Fruit fly (Drosophila melanogaster) whole organism, wandering third instar larva: ENCODE data around the gene CG15011.
A peak's percentile ranks its signal among the peaks of the same experiment; 100 is the strongest.

Experiments
- Abd-B ChIP-seq: fragments of >200 bp; optimal IDR thresholded peaks from 2 replicates; lab custom pipeline; 2017; ENCODE audit warnings: missing biosample characterization, missing genetic modification characterization
- CG32264 ChIP-seq: fragments of 200-800 bp; sonication (Bioruptor generic); optimal IDR thresholded peaks from 2 replicates; lab custom pipeline; 2016; ENCODE audit warnings: missing biosample characterization, missing genetic modification characterization
- CG9705 ChIP-seq: fragments of 200-800 bp; sonication (Bioruptor generic); optimal IDR thresholded peaks from 2 replicates; lab custom pipeline; 2018; ENCODE audit warnings: missing biosample characterization, mild to moderate bottlenecking, missing genetic modification characterization
- CrebA ChIP-seq: fragments of 200-800 bp; sonication (Bioruptor generic); optimal IDR thresholded peaks from 2 replicates; lab custom pipeline; 2016; ENCODE audit warnings: missing biosample characterization, mild to moderate bottlenecking, missing genetic modification characterization, borderline replicate concordance
- Dif ChIP-seq: fragments of 200-275, 200-300 bp; sonication (Bioruptor generic); optimal IDR thresholded peaks from 2 replicates; lab custom pipeline; 2018; ENCODE audit warnings: missing biosample characterization, missing genetic modification characterization; ENCODE audit not compliant: partially characterized antibody
- GATAd ChIP-seq: sonication (Bioruptor generic); optimal IDR thresholded peaks from 2 replicates; lab custom pipeline; 2016; ENCODE audit warnings: missing biosample characterization, missing genetic modification characterization
- HLH106 ChIP-seq: fragments of 200-800 bp; optimal IDR thresholded peaks from 3 replicates; lab custom pipeline; 2019; ENCODE audit warnings: missing biosample characterization, mild to moderate bottlenecking, missing genetic modification characterization, moderate library complexity
- Jra ChIP-seq: sonication (Bioruptor generic); optimal IDR thresholded peaks from 2 replicates; lab custom pipeline; 2016; ENCODE audit warnings: missing biosample characterization, missing genetic modification characterization
- Myc ChIP-seq: fragments of >200 bp; optimal IDR thresholded peaks from 2 replicates; lab custom pipeline; 2017
- N ChIP-seq: fragments of >200 bp; optimal IDR thresholded peaks from 2 replicates; lab custom pipeline; 2018; ENCODE audit warnings: missing biosample characterization, missing external identifiers, missing genetic modification characterization
- OdsH ChIP-seq: fragments of 200-800 bp; sonication (Bioruptor generic); optimal IDR thresholded peaks from 2 replicates; lab custom pipeline; 2016; ENCODE audit warnings: missing biosample characterization, mild to moderate bottlenecking, missing genetic modification characterization
- Rel ChIP-seq, 2 experiments: fragments of 200-800 bp; sonication (Bioruptor generic) in 1 of 2; optimal IDR thresholded peaks; 2 replicates in 1 of 2; 3 replicates in 1 of 2; lab custom pipeline; 2016 to 2019; ENCODE audit warnings: mild to moderate bottlenecking in 2 of 2, missing biosample characterization in 2 of 2, missing genetic modification characterization in 2 of 2, moderate library complexity in 1 of 2
- Sp1 ChIP-seq: fragments of 200-800 bp; sonication (Bioruptor generic); optimal IDR thresholded peaks from 3 replicates; lab custom pipeline; 2019; ENCODE audit warnings: missing biosample characterization, mild to moderate bottlenecking, missing genetic modification characterization, moderate library complexity
- Vsx2 ChIP-seq: fragments of 200-300, 225-300 bp; sonication (Bioruptor generic); optimal IDR thresholded peaks from 2 replicates; lab custom pipeline; 2018; ENCODE audit warnings: missing biosample characterization, missing genetic modification characterization; ENCODE audit not compliant: partially characterized antibody
- br ChIP-seq: fragments of 200-800 bp; sonication (Bioruptor generic); optimal IDR thresholded peaks from 2 replicates; lab custom pipeline; 2016; ENCODE audit warnings: missing biosample characterization, missing genetic modification characterization
- brk ChIP-seq: fragments of 200-800 bp; sonication (Bioruptor generic); optimal IDR thresholded peaks from 2 replicates; lab custom pipeline; 2016; ENCODE audit warnings: missing biosample characterization, mild to moderate bottlenecking, missing genetic modification characterization
- dl ChIP-seq, 2 experiments: fragments of 175-275, 200-275 bp in 1 of 2; fragments of 200-275 bp in 1 of 2; sonication (Bioruptor generic); optimal IDR thresholded peaks; lab custom pipeline; 2018; ENCODE audit warnings: mild to moderate bottlenecking in 2 of 2, missing biosample characterization in 2 of 2, missing genetic modification characterization in 2 of 2, moderate library complexity in 2 of 2; ENCODE audit not compliant: partially characterized antibody in 2 of 2, insufficient read depth in 1 of 2
- dmrt93B ChIP-seq: fragments of 200-800 bp; sonication (Bioruptor generic); optimal IDR thresholded peaks from 2 replicates; lab custom pipeline; 2018; ENCODE audit warnings: missing biosample characterization, mild to moderate bottlenecking, missing genetic modification characterization
- dsf ChIP-seq: sonication (Bioruptor generic); optimal IDR thresholded peaks from 2 replicates; lab custom pipeline; 2016; ENCODE audit warnings: missing biosample characterization, missing genetic modification characterization, borderline replicate concordance
- foxo ChIP-seq, 2 experiments: fragments of 200-800 bp; sonication (Bioruptor generic); optimal IDR thresholded peaks; 2 replicates in 1 of 2; 3 replicates in 1 of 2; lab custom pipeline; 2016 to 2017; ENCODE audit warnings: missing biosample characterization in 2 of 2, missing genetic modification characterization in 2 of 2
- fru ChIP-seq: fragments of 200-800 bp; sonication (Bioruptor generic); optimal IDR thresholded peaks from 3 replicates; lab custom pipeline; 2016; ENCODE audit warnings: missing biosample characterization, mild to moderate bottlenecking, missing genetic modification characterization
- h ChIP-seq: fragments of 200-800 bp; sonication (Bioruptor generic); optimal IDR thresholded peaks from 3 replicates; lab custom pipeline; 2016; ENCODE audit warnings: missing biosample characterization, mild to moderate bottlenecking, missing genetic modification characterization
- jim ChIP-seq: fragments of 175-275, 200-325 bp; sonication (Bioruptor generic); optimal IDR thresholded peaks from 2 replicates; lab custom pipeline; 2016; ENCODE audit warnings: missing biosample characterization, mild to moderate bottlenecking, missing genetic modification characterization
- lola ChIP-seq: fragments of >200 bp; optimal IDR thresholded peaks from 2 replicates; lab custom pipeline; 2017; ENCODE audit warnings: missing biosample characterization, missing genetic modification characterization
- pan ChIP-seq: fragments of >200 bp; optimal IDR thresholded peaks from 2 replicates; lab custom pipeline; 2017
- psq ChIP-seq: fragments of 200-800 bp; sonication (Bioruptor generic); optimal IDR thresholded peaks from 3 replicates; lab custom pipeline; 2017; ENCODE audit warnings: missing biosample characterization, mild to moderate bottlenecking, missing genetic modification characterization, moderate library complexity
- rgr ChIP-seq: fragments of 200-800 bp; sonication (Bioruptor generic); optimal IDR thresholded peaks from 3 replicates; lab custom pipeline; 2016; ENCODE audit warnings: missing biosample characterization, mild to moderate bottlenecking, missing genetic modification characterization
- tai ChIP-seq: sonication (Bioruptor generic); optimal IDR thresholded peaks from 2 replicates; lab custom pipeline; 2016; ENCODE audit warnings: missing biosample characterization, missing genetic modification characterization
- woc ChIP-seq: sonication (Bioruptor generic); optimal IDR thresholded peaks from 2 replicates; lab custom pipeline; 2016; ENCODE audit warnings: missing biosample characterization, mild to moderate bottlenecking, missing genetic modification characterization

The CG15011 gene

DNA sequence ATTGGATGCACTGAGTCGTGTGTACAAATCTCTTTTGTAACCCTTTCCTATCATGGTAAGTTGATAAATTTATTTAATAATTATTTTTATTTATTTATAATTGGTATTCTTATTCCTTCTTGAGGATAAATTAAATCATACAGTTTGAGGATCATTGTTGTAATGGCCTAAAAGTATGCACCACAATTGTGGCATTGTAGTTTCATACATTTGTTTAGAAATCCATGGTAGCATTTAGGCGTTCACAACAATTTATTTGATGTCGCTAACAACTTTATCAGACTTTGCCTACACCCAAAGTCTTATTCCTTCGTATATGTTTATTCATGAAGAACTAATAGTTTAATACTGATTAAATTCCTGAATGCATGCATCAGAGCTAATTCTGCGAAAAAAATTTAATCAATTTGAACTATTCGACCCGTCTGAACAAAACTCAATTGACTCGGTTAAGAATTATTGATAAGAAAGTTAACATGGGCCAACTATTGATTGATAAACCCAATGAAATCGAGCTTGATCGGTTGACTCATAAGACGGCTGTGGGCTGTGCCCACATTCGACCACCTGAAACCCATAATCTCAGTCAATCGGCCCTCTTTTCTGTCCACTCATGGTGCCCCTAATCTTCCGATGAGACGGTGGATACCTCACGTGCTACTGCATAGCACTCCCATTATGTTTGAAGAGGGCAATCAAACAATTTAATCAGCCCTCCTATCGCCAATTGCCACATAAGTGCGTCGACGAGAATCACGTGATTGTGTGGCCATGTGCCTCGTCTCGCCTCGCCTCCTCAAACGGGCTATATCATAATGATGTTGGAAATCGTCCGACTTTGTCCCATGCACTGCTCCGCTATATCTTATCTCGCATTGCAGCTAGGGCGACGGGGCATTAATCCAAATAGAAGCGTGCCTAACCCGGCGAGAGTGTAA lies 39.4 kb downstream of the CG15011 start:
- TF ChIP-seq GATAd (GFP tag; lab: Kevin White, UChicago) (no peak), foxo (GFP tag; optimal IDR thresholded peaks at IDR 0.05; lab: Kevin White, UChicago) (no peak), N (GFP tag; lab: Kevin White, UChicago) (peak; percentile 41), h (GFP tag; lab: Kevin White, UChicago) (peak; percentile 61), Vsx2 (GFP tag; lab: Kevin White, UChicago) (peak; percentile 58), br (GFP tag; lab: Kevin White, UChicago) (no peak), Myc (peak; percentile 95), HLH106 (no peak), Rel (GFP tag; optimal IDR thresholded peaks at IDR 0.05; lab: Kevin White, UChicago) (no peak), Rel (tag; optimal IDR thresholded peaks at IDR 0.05; lab: Kevin White, UChicago) (no peak)

DNA sequence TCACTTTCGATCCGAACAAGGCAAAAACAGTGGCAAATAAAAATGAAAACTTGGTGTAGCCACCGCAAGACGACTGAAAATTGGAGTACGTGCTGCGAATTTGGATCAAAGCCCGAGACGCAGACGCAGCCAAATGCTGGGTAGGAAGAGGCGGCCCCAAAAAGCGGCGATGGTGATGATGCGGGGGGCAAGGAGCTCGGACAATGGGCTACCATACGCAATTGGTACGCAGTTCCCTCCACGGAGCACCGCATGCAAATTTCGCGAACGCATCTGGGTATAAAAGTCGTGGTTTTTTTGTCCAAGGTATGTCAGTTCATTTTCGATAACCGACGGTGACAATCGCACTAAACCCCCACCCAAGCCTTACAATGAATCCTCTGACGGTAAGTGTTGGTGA lies 43.9 kb downstream of the CG15011 start, which contains the start of gene Cpr64Ad:
TSS of gene Cpr64Ad (plus strand) at position 301 of the 400 bp plus-strand sequence.
- TF ChIP-seq psq (no peak), tai (GFP tag; lab: Kevin White, UChicago) (no peak), Sp1 (GFP tag; lab: Kevin White, UChicago) (no peak), jim (GFP tag; lab: Kevin White, UChicago) (no peak), CG32264 (GFP tag; lab: Kevin White, UChicago) (no peak), dsf (GFP tag; lab: Kevin White, UChicago) (no peak), Myc (no peak), GATAd (GFP tag; lab: Kevin White, UChicago) (no peak), OdsH (GFP tag; lab: Kevin White, UChicago) (no peak), pan (no peak), dl (GFP tag; optimal IDR thresholded peaks at IDR 0.05; lab: Kevin White, UChicago; ENCODE audit: insufficient read depth in 1 of 2, partially characterized antibody in 2 of 2) (no peak), Abd-B (GFP tag; lab: Kevin White, UChicago) (no peak), brk (GFP tag; lab: Kevin White, UChicago) (no peak), dmrt93B (no peak)

DNA sequence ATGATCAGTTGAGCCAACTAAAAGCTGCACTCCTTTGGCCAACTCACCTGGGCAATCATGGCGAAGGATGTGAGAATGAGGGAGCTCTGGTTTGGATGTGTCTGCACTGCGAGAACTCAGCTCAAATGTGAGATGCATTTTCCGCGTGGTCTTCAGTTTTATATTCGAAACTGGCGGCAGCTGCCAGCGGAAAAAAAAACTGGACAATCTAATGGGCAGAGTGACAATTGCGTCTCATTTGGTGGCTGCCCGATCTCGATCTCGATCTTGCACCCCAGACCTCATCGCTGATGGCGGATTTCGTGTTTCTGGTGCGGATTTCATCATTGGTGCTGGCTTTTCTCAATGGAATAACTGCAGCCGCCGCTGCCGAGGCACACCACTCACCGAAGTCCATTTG lies 46.1 kb downstream of the CG15011 start, which contains the start of gene Cpr64Ac:
TSS of gene Cpr64Ac (minus strand) at position 101 of the 400 bp plus-strand sequence.
- TF ChIP-seq dsf (GFP tag; lab: Kevin White, UChicago): no peak
- TF ChIP-seq CG9705 (GFP tag; lab: Kevin White, UChicago): no peak
- TF ChIP-seq OdsH (GFP tag; lab: Kevin White, UChicago): no peak
- no peak for TF ChIP-seq Jra (GFP tag; lab: Kevin White, UChicago)
- no peak for TF ChIP-seq Sp1 (GFP tag; lab: Kevin White, UChicago)
- no peak for TF ChIP-seq tai (GFP tag; lab: Kevin White, UChicago)
- no peak for TF ChIP-seq Myc
- no peak for TF ChIP-seq fru (GFP tag; lab: Kevin White, UChicago)

DNA sequence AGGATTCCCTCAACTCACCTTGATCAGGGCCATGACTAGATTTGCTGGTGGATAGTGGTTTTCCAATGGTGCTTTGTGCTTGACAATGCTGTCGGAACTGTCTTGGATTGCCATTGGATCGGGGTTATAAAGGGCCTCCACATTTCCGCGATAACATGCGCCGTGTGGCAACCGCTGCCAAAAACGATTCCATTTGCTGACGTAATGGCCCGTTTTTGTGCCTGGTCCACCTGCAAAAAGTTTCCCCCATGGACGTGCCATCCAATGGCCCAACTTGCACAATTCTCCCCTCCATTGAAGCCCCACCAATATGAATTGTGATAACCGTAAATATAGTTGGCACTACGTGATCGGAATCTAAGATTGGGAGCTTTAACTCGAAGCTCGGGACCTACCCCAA lies 47.5 kb downstream of the CG15011 start, which contains the start of gene Cpr64Ab:
TSS of gene Cpr64Ab (minus strand) at position 101 of the 400 bp plus-strand sequence.
- TF ChIP-seq br (GFP tag; lab: Kevin White, UChicago) (no peak), CrebA (GFP tag; lab: Kevin White, UChicago) (no peak), rgr (GFP tag; lab: Kevin White, UChicago) (no peak), CG32264 (GFP tag; lab: Kevin White, UChicago) (no peak), dsf (GFP tag; lab: Kevin White, UChicago) (no peak), Rel (GFP tag; optimal IDR thresholded peaks at IDR 0.05; lab: Kevin White, UChicago) (no peak), Rel (tag; optimal IDR thresholded peaks at IDR 0.05; lab: Kevin White, UChicago) (no peak), lola (GFP tag; lab: Kevin White, UChicago) (no peak), foxo (GFP tag; optimal IDR thresholded peaks at IDR 0.05; lab: Kevin White, UChicago) (no peak), Dif (GFP tag; lab: Kevin White, UChicago) (no peak), fru (GFP tag; lab: Kevin White, UChicago) (no peak), woc (GFP tag; lab: Kevin White, UChicago) (no peak), GATAd (GFP tag; lab: Kevin White, UChicago) (no peak), N (GFP tag; lab: Kevin White, UChicago) (no peak), dmrt93B (no peak)
